Worm (Caenorhabditis elegans) whole organism, early embryonic: ENCODE data around the gene fbxa-44.

Source experiments
- B0310.2 ChIP-seq: sonication (generic microtip); optimal IDR thresholded peaks from 2 replicates; lab custom pipeline; 2016; ENCODE audit warnings: mild to moderate bottlenecking, missing genetic modification characterization, missing compliant biosample characterization
- F13C5.2 ChIP-seq: sonication (generic microtip); optimal IDR thresholded peaks from 2 replicates; lab custom pipeline; 2017; ENCODE audit warnings: mild to moderate bottlenecking, missing genetic modification characterization, inconsistent platforms, missing compliant biosample characterization
- aly-1 ChIP-seq: sonication (generic microtip); optimal IDR thresholded peaks from 2 replicates; lab custom pipeline; 2016; ENCODE audit warnings: missing genetic modification characterization, missing compliant biosample characterization
- ama-1 ChIP-seq: fragments of 150-350 bp; optimal IDR thresholded peaks from 2 replicates; lab custom pipeline; 2014
- ceh-13 ChIP-seq: fragments of 200-800 bp; sonication (Bioruptor generic); optimal IDR thresholded peaks from 2 replicates; lab custom pipeline; 2018; ENCODE audit warnings: mild to moderate bottlenecking, missing genetic modification characterization, missing compliant biosample characterization
- ceh-36 ChIP-seq: sonication (generic microtip); optimal IDR thresholded peaks from 2 replicates; lab custom pipeline; 2016; ENCODE audit warnings: missing genetic modification characterization, inconsistent platforms, missing compliant biosample characterization
- ets-7 ChIP-seq: sonication (generic microtip); optimal IDR thresholded peaks from 2 replicates; lab custom pipeline; 2016; ENCODE audit warnings: missing genotype, missing genetic modification characterization, missing compliant biosample characterization
- flt-1 ChIP-seq: fragments of 200-800 bp; sonication (Bioruptor generic); IDR thresholded peaks from 2 replicates; pipeline ENCODE4 v1.3.6; 2022; ENCODE audit warnings: missing genetic modification characterization, missing compliant biosample characterization
- hmbx-1 ChIP-seq: sonication (generic microtip); optimal IDR thresholded peaks from 2 replicates; lab custom pipeline; 2016; ENCODE audit warnings: mild to moderate bottlenecking, missing genetic modification characterization, missing compliant biosample characterization
- hmg-4 ChIP-seq: fragments of 200-800 bp; sonication (Bioruptor generic); optimal IDR thresholded peaks from 2 replicates; lab custom pipeline; 2018; ENCODE audit warnings: mild to moderate bottlenecking, missing genetic modification characterization, missing compliant biosample characterization
- hnd-1 ChIP-seq: sonication (generic microtip); optimal IDR thresholded peaks from 2 replicates; lab custom pipeline; 2016; ENCODE audit warnings: missing genetic modification characterization, missing compliant biosample characterization
- pes-1 ChIP-seq: fragments of 200-800 bp; sonication (Bioruptor generic); IDR thresholded peaks from 2 replicates; pipeline ENCODE4 v1.3.6; 2022; ENCODE audit warnings: missing genetic modification reagents, missing genetic modification characterization, missing compliant biosample characterization
- scrt-1 ChIP-seq: fragments of 200-800 bp; sonication (Bioruptor generic); IDR thresholded peaks from 2 replicates; pipeline ENCODE4 v1.3.6; 2022; ENCODE audit warnings: missing genetic modification characterization, missing compliant biosample characterization
- sea-1 ChIP-seq: fragments of 200-800 bp; sonication (Bioruptor generic); conservative IDR thresholded peaks from 2 replicates; pipeline ENCODE4 v1.3.6; 2022; ENCODE audit warnings: missing genetic modification characterization, missing compliant biosample characterization
- tbx-11 ChIP-seq: fragments of 200-800 bp; sonication (Bioruptor generic); IDR thresholded peaks from 2 replicates; pipeline ENCODE4 v1.3.6; 2022; ENCODE audit warnings: missing genetic modification characterization, missing compliant biosample characterization
- tbx-37 ChIP-seq: fragments of 200-800 bp; sonication (Bioruptor generic); conservative IDR thresholded peaks from 2 replicates; pipeline ENCODE4 v1.3.6; 2022; ENCODE audit warnings: missing genetic modification reagents, missing genetic modification characterization, missing compliant biosample characterization
- tra-4 ChIP-seq: sonication (generic microtip); optimal IDR thresholded peaks from 2 replicates; lab custom pipeline; 2017; ENCODE audit warnings: missing genetic modification characterization, missing compliant biosample characterization

The fbxa-44 gene

ce11 chrV:16888788-16889325, at the start of gene fbxa-44, which contains the start of gene ifas-2:
fbxa-44 (plus strand) TSS chrV:16889275.
ifas-2 (minus strand) TSS chrV:16888888.
- no peak for TF ChIP-seq hmg-4 (GFP tag; lab: Kevin White, UChicago)

- TF ChIP-seq tra-4 (tag; lab: Kevin White, UChicago), result no peak
- TF ChIP-seq hnd-1 (tag; lab: Kevin White, UChicago), result no peak
- TF ChIP-seq hmg-4 (GFP tag; lab: Kevin White, UChicago), result no peak
- no peak for TF ChIP-seq ceh-36 (tag; lab: Kevin White, UChicago)
- TF ChIP-seq tbx-11 (GFP tag; lab: Robert Waterston, UW), result no peak
- TF ChIP-seq ama-1 (lab: Kevin White, UChicago), result no peak
- TF ChIP-seq B0310.2 (tag; lab: Kevin White, UChicago), result no peak
- TF ChIP-seq scrt-1 (GFP tag; lab: Robert Waterston, UW), result no peak
- TF ChIP-seq sea-1, result no peak
- no peak for TF ChIP-seq F13C5.2
- no peak for TF ChIP-seq aly-1 (tag; lab: Kevin White, UChicago)
- TF ChIP-seq ets-7 (tag; lab: Kevin White, UChicago), result no peak
- no peak for TF ChIP-seq tbx-37 (GFP tag; lab: Robert Waterston, UW)
- no peak for TF ChIP-seq flt-1 (GFP tag; lab: Robert Waterston, UW)
- TF ChIP-seq ceh-13 (GFP tag; lab: Kevin White, UChicago), result no peak
Observed at ce11 chrV:16840283-16840682, 48.8 kb upstream of the fbxa-44 start.

- TF ChIP-seq B0310.2 (tag; lab: Kevin White, UChicago), result no peak
- no peak for TF ChIP-seq pes-1 (GFP tag; lab: Robert Waterston, UW)
- no peak for TF ChIP-seq hmbx-1 (tag; lab: Kevin White, UChicago)
- TF ChIP-seq ceh-36 (tag; lab: Kevin White, UChicago), result no peak
- TF ChIP-seq tbx-11 (GFP tag; lab: Robert Waterston, UW), result no peak
- no peak for TF ChIP-seq F13C5.2
- TF ChIP-seq sea-1, result no peak
- TF ChIP-seq scrt-1 (GFP tag; lab: Robert Waterston, UW), result no peak
- no peak for TF ChIP-seq flt-1 (GFP tag; lab: Robert Waterston, UW)
- no peak for TF ChIP-seq hmg-4 (GFP tag; lab: Kevin White, UChicago)
- TF ChIP-seq aly-1 (tag; lab: Kevin White, UChicago), result no peak
- TF ChIP-seq ama-1 (lab: Kevin White, UChicago), result no peak
- TF ChIP-seq tra-4 (tag; lab: Kevin White, UChicago), result no peak
- TF ChIP-seq hnd-1 (tag; lab: Kevin White, UChicago), result no peak
- TF ChIP-seq ets-7 (tag; lab: Kevin White, UChicago), result no peak
- TF ChIP-seq ceh-13 (GFP tag; lab: Kevin White, UChicago), result no peak
Observed at ce11 chrV:16840961-16841360, 48.1 kb upstream of the fbxa-44 start, which contains the start of gene clec-40. clec-40 (minus strand) TSS chrV:16841061.

- no peak for TF ChIP-seq hmbx-1 (tag; lab: Kevin White, UChicago)
- TF ChIP-seq hnd-1 (tag; lab: Kevin White, UChicago), result no peak
- TF ChIP-seq ceh-36 (tag; lab: Kevin White, UChicago), result no peak
- TF ChIP-seq ceh-13 (GFP tag; lab: Kevin White, UChicago), result no peak
- no peak for TF ChIP-seq flt-1 (GFP tag; lab: Robert Waterston, UW)
- TF ChIP-seq aly-1 (tag; lab: Kevin White, UChicago), result no peak
- TF ChIP-seq tbx-37 (GFP tag; lab: Robert Waterston, UW), result no peak
- no peak for TF ChIP-seq F13C5.2
- no peak for TF ChIP-seq tra-4 (tag; lab: Kevin White, UChicago)
- TF ChIP-seq scrt-1 (GFP tag; lab: Robert Waterston, UW), result no peak
- TF ChIP-seq B0310.2 (tag; lab: Kevin White, UChicago), result no peak
- TF ChIP-seq pes-1 (GFP tag; lab: Robert Waterston, UW), result no peak
- no peak for TF ChIP-seq ets-7 (tag; lab: Kevin White, UChicago)
- no peak for TF ChIP-seq tbx-11 (GFP tag; lab: Robert Waterston, UW)
- no peak for TF ChIP-seq ama-1 (lab: Kevin White, UChicago)
Observed at ce11 chrV:16842941-16843340, 46.1 kb upstream of the fbxa-44 start, which contains the start of gene clec-25. clec-25 (plus strand) TSS chrV:16843241.

- TF ChIP-seq ceh-36 (tag; lab: Kevin White, UChicago), result no peak
- TF ChIP-seq scrt-1 (GFP tag; lab: Robert Waterston, UW), result no peak
- TF ChIP-seq sea-1, result no peak
- TF ChIP-seq aly-1 (tag; lab: Kevin White, UChicago), result no peak
- TF ChIP-seq tbx-11 (GFP tag; lab: Robert Waterston, UW), result no peak
- no peak for TF ChIP-seq tbx-37 (GFP tag; lab: Robert Waterston, UW)
Observed at ce11 chrV:16848498-16848897, 40.6 kb upstream of the fbxa-44 start, which contains the start of the genes clec-36 and clec-26. clec-36 (minus strand) TSS chrV:16848598. clec-26 (plus strand) TSS chrV:16848611.

- TF ChIP-seq tra-4 (tag; lab: Kevin White, UChicago) (no peak), ceh-36 (tag; lab: Kevin White, UChicago) (no peak), F13C5.2 (no peak), hnd-1 (tag; lab: Kevin White, UChicago) (no peak), pes-1 (GFP tag; lab: Robert Waterston, UW) (no peak), hmbx-1 (tag; lab: Kevin White, UChicago) (no peak), tbx-11 (GFP tag; lab: Robert Waterston, UW) (no peak), tbx-37 (GFP tag; lab: Robert Waterston, UW) (no peak), scrt-1 (GFP tag; lab: Robert Waterston, UW) (no peak), flt-1 (GFP tag; lab: Robert Waterston, UW) (no peak), ama-1 (lab: Kevin White, UChicago) (no peak), hmg-4 (GFP tag; lab: Kevin White, UChicago) (no peak), ets-7 (tag; lab: Kevin White, UChicago) (no peak), aly-1 (tag; lab: Kevin White, UChicago) (no peak)
Observed at ce11 chrV:16852002-16852401, 37.1 kb upstream of the fbxa-44 start, which contains the start of gene clec-37. clec-37 (minus strand) TSS chrV:16852102.
